Worm (Caenorhabditis elegans) whole organism, early embryonic: ENCODE results near the gene ugt-51.

Source experiments
- F13C5.2 ChIP-seq: sonication (generic microtip); optimal IDR thresholded peaks from 2 replicates; lab custom pipeline; 2017; ENCODE audit warnings: mild to moderate bottlenecking, missing genetic modification characterization, inconsistent platforms, missing compliant biosample characterization
- aly-1 ChIP-seq: sonication (generic microtip); optimal IDR thresholded peaks from 2 replicates; lab custom pipeline; 2016; ENCODE audit warnings: missing genetic modification characterization, missing compliant biosample characterization
- ama-1 ChIP-seq: fragments of 150-350 bp; optimal IDR thresholded peaks from 2 replicates; lab custom pipeline; 2014
- ceh-13 ChIP-seq: fragments of 200-800 bp; sonication (Bioruptor generic); optimal IDR thresholded peaks from 2 replicates; lab custom pipeline; 2018; ENCODE audit warnings: mild to moderate bottlenecking, missing genetic modification characterization, missing compliant biosample characterization
- flt-1 ChIP-seq: fragments of 200-800 bp; sonication (Bioruptor generic); IDR thresholded peaks from 2 replicates; pipeline ENCODE4 v1.3.6; 2022; ENCODE audit warnings: missing genetic modification characterization, missing compliant biosample characterization
- hmbx-1 ChIP-seq: sonication (generic microtip); optimal IDR thresholded peaks from 2 replicates; lab custom pipeline; 2016; ENCODE audit warnings: mild to moderate bottlenecking, missing genetic modification characterization, missing compliant biosample characterization
- hnd-1 ChIP-seq: sonication (generic microtip); optimal IDR thresholded peaks from 2 replicates; lab custom pipeline; 2016; ENCODE audit warnings: missing genetic modification characterization, missing compliant biosample characterization
- pes-1 ChIP-seq: fragments of 200-800 bp; sonication (Bioruptor generic); IDR thresholded peaks from 2 replicates; pipeline ENCODE4 v1.3.6; 2022; ENCODE audit warnings: missing genetic modification reagents, missing genetic modification characterization, missing compliant biosample characterization
- scrt-1 ChIP-seq: fragments of 200-800 bp; sonication (Bioruptor generic); IDR thresholded peaks from 2 replicates; pipeline ENCODE4 v1.3.6; 2022; ENCODE audit warnings: missing genetic modification characterization, missing compliant biosample characterization
- tra-4 ChIP-seq: sonication (generic microtip); optimal IDR thresholded peaks from 2 replicates; lab custom pipeline; 2017; ENCODE audit warnings: missing genetic modification characterization, missing compliant biosample characterization

ce11 chrV:5203643-5204042 is 26.5 kb upstream of the ugt-51 start:
- TF ChIP-seq ama-1 (lab: Kevin White, UChicago), result no peak
- TF ChIP-seq aly-1 (tag; lab: Kevin White, UChicago), result no peak
- no peak for TF ChIP-seq tra-4 (tag; lab: Kevin White, UChicago)
- TF ChIP-seq ceh-13 (GFP tag; lab: Kevin White, UChicago), result no peak
- no peak for TF ChIP-seq hmbx-1
- no peak for TF ChIP-seq hnd-1
- no peak for TF ChIP-seq flt-1 (GFP tag; lab: Robert Waterston, UW)
- TF ChIP-seq F13C5.2 (tag; lab: Kevin White, UChicago), result no peak
- no peak for TF ChIP-seq scrt-1 (GFP tag; lab: Robert Waterston, UW)
- no peak for TF ChIP-seq pes-1 (GFP tag; lab: Robert Waterston, UW)
